Worm (Caenorhabditis elegans): ENCODE measurements around the gene ints-9.

- TF ChIP-seq lin-13 (GFP tag; optimal IDR thresholded peaks at IDR 0.05) (no peak), ceh-16 (tag; optimal IDR thresholded peaks at IDR 0.05) (no peak), unc-39 (tag; optimal IDR thresholded peaks at IDR 0.05) (no peak), zag-1 (tag; optimal IDR thresholded peaks at IDR 0.05) (no peak), nhr-23 (tag; optimal IDR thresholded peaks at IDR 0.05) (no peak)
Observed at ce11 chrV:7558693-7559092, 16.9 kb upstream of the ints-9 start, which contains the start of gene ets-7.
